Worm (Caenorhabditis elegans): ENCODE results near the gene ins-4.

DNA sequence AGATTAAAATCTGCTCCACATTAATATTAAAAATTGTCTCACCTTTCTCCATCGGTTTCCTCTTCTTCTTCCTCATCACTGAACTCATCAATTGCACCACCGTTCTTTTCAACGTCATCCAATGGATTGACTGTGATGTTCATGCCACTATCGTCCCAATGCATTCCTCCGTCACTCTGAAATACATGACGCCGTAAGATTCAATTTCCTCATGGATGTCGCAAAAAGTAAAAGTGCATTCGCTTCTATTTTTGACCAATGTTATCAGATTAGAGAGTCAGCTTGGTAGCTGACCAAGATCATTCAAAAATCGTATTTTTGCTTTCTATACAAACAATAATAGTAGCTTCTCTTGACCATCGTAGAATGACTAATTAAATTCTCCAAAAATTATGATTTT, 49.7 kb upstream of the ins-4 start:
- TF ChIP-seq ztf-23 (GFP tag; IDR thresholded peaks at IDR 0.05) (no peak), med-1 (GFP tag; optimal IDR thresholded peaks at IDR 0.05; ENCODE audit: insufficient read depth) (no peak), flt-1 (GFP tag; IDR thresholded peaks at IDR 0.05) (no peak), ztf-29 (GFP tag; IDR thresholded peaks at IDR 0.05) (no peak)
